Worm (Caenorhabditis elegans) whole organism, mixed stage, embryonic: ENCODE results near the gene ZK616.8.

ENCODE experiments used
- ceh-83 ChIP-seq: fragments of 200-800 bp; sonication (Bioruptor generic); optimal IDR thresholded peaks from 2 replicates; lab custom pipeline; 2018; ENCODE audit warnings: mild to moderate bottlenecking, missing genetic modification characterization, missing compliant biosample characterization
- drap-1 ChIP-seq: fragments of 200-800 bp; sonication (Bioruptor generic); optimal IDR thresholded peaks from 3 replicates; lab custom pipeline; 2018; ENCODE audit warnings: mild to moderate bottlenecking, missing genetic modification characterization, missing compliant biosample characterization
- lin-13 ChIP-seq: fragments of 150-350 bp; optimal IDR thresholded peaks from 2 replicates; lab custom pipeline; 2014; ENCODE audit warnings: missing biosample characterization, missing genetic modification characterization
- mab-5 ChIP-seq: fragments of 150-350 bp; optimal IDR thresholded peaks from 2 replicates; lab custom pipeline; 2014; ENCODE audit warnings: missing biosample characterization, missing genetic modification characterization
- nhr-237 ChIP-seq: fragments of 150-350 bp; optimal IDR thresholded peaks from 2 replicates; lab custom pipeline; 2014; ENCODE audit warnings: missing biosample characterization, missing genetic modification characterization
- nhr-76 ChIP-seq: sonication (generic microtip); optimal IDR thresholded peaks from 2 replicates; lab custom pipeline; 2017; ENCODE audit warnings: missing biosample characterization, missing genetic modification characterization
- pha-4 ChIP-seq: fragments of 150-350 bp; optimal IDR thresholded peaks from 2 replicates; lab custom pipeline; 2018; ENCODE audit warnings: missing biosample characterization, missing genetic modification reagents, missing genetic modification characterization
- snpc-4 ChIP-seq: fragments of 150-350 bp; optimal IDR thresholded peaks from 2 replicates; lab custom pipeline; 2014; ENCODE audit warnings: missing biosample characterization, missing genetic modification characterization
- sptf-1 ChIP-seq: sonication (generic microtip); optimal IDR thresholded peaks from 2 replicates; lab custom pipeline; 2017; ENCODE audit warnings: mild to moderate bottlenecking, missing genetic modification characterization, moderate library complexity, missing compliant biosample characterization
- tbx-8 ChIP-seq: fragments of 200-800 bp; sonication (Bioruptor generic); optimal IDR thresholded peaks from 2 replicates; lab custom pipeline; 2018; ENCODE audit warnings: mild to moderate bottlenecking, missing genetic modification characterization, moderate library complexity, missing compliant biosample characterization
- unc-39 ChIP-seq: fragments of 150-350 bp; optimal IDR thresholded peaks from 2 replicates; lab custom pipeline; 2014; ENCODE audit warnings: missing biosample characterization, missing genetic modification characterization
- unc-62 ChIP-seq: fragments of 150-350 bp; optimal IDR thresholded peaks from 2 replicates; lab custom pipeline; 2014; ENCODE audit warnings: missing biosample characterization, missing genetic modification reagents, missing genetic modification characterization

DNA sequence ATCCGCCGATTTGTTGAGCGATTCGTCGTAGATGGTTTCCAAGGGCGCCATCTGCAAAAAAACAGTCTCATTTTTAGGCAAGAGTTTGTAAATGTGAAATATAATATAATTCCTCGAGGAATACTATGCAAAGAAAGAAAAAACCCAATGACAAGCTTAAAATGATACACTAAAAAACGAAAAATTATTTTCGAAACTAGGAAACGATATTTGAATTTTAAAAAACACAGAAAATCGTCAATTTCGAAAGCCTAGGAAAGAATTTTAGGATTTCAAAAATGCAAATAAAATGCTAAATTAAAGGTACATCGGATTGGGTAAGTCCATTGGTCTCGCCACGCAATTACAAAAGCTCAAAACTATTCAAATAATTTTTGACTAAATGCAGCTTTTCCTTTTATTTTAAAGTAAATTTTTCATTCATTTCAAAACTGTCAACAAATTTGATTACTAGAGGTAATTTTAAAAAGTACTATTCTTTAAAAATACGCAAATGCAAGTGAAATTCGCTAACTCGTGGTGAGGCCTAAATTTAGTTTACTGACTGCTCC lies 20.4 kb downstream of the ZK616.8 start, which contains the start of the genes htp-1 and ZK616.5:
- no peak for TF ChIP-seq tbx-8 (GFP tag; lab: Kevin White, UChicago)
- no peak for TF ChIP-seq ceh-83 (GFP tag; lab: Kevin White, UChicago)
- no peak for TF ChIP-seq unc-39
- TF ChIP-seq snpc-4 = no peak
- TF ChIP-seq nhr-237 (tag; lab: Kevin White, UChicago) = no peak
- TF ChIP-seq lin-13 (tag; lab: Kevin White, UChicago) = no peak
- TF ChIP-seq drap-1 (GFP tag; lab: Kevin White, UChicago) = no peak
- no peak for TF ChIP-seq pha-4 (tag; lab: Kevin White, UChicago)
- TF ChIP-seq unc-62 (GFP tag; lab: Kevin White, UChicago) = no peak
- TF ChIP-seq nhr-76 (tag; lab: Kevin White, UChicago) = no peak
- no peak for TF ChIP-seq mab-5
- no peak for TF ChIP-seq sptf-1 (tag; lab: Kevin White, UChicago)
